Fruit fly (Drosophila melanogaster) whole organism, adult: ENCODE measurements around the gene scramb2.

Experiments used
- CG12768 ChIP-seq: fragments of 200-800 bp; sonication (Bioruptor generic); optimal IDR thresholded peaks from 2 replicates; lab custom pipeline; 2017; ENCODE audit warnings: missing biosample characterization, missing genetic modification characterization, mild to moderate bottlenecking, moderate library complexity, missing genetic modification reagents
- CG1620 ChIP-seq: fragments of 200-800 bp; sonication (Bioruptor generic); optimal IDR thresholded peaks from 2 replicates; lab custom pipeline; 2016; ENCODE audit warnings: missing biosample characterization, missing genetic modification characterization
- CG7045 ChIP-seq: fragments of 200-800 bp; sonication (Bioruptor generic); optimal IDR thresholded peaks from 2 replicates; lab custom pipeline; 2017; ENCODE audit warnings: missing biosample characterization, mild to moderate bottlenecking, missing genetic modification characterization
- Clk ChIP-seq: fragments of 200-800 bp; sonication (Bioruptor generic); optimal IDR thresholded peaks from 2 replicates; lab custom pipeline; 2017; ENCODE audit warnings: missing biosample characterization, missing genetic modification characterization
- bab1 ChIP-seq: fragments of 200-800 bp; sonication (Bioruptor generic); optimal IDR thresholded peaks from 3 replicates; lab custom pipeline; 2019; ENCODE audit warnings: missing biosample characterization, mild to moderate bottlenecking, missing genetic modification characterization, moderate library complexity
- cic ChIP-seq: fragments of 200-800 bp; sonication (Bioruptor generic); optimal IDR thresholded peaks from 2 replicates; lab custom pipeline; 2017; ENCODE audit warnings: missing biosample characterization, mild to moderate bottlenecking, missing genetic modification characterization, moderate library complexity
- cnc ChIP-seq, 2 experiments: fragments of >200 bp; optimal IDR thresholded peaks; 2 replicates each; lab custom pipeline; 2017
- pad ChIP-seq: fragments of 200-800 bp; sonication (Bioruptor generic); optimal IDR thresholded peaks from 3 replicates; lab custom pipeline; 2017; ENCODE audit warnings: missing biosample characterization, missing genetic modification characterization, mild to moderate bottlenecking, moderate library complexity, missing genetic modification reagents
- tj ChIP-seq: fragments of 200-800 bp; sonication (Bioruptor generic); optimal IDR thresholded peaks from 3 replicates; lab custom pipeline; 2017; ENCODE audit warnings: missing biosample characterization, mild to moderate bottlenecking, missing genetic modification characterization, moderate library complexity
- toe ChIP-seq: fragments of 200-800 bp; sonication (Bioruptor generic); optimal IDR thresholded peaks from 2 replicates; lab custom pipeline; 2016; ENCODE audit warnings: missing biosample characterization, missing genetic modification characterization

- no peak for TF ChIP-seq tj
- TF ChIP-seq pad (GFP tag; lab: Kevin White, UChicago), result no peak
- no peak for TF ChIP-seq bab1 (GFP tag; lab: Kevin White, UChicago)
- TF ChIP-seq toe, result no peak
- TF ChIP-seq CG1620 (GFP tag; lab: Kevin White, UChicago), result no peak
- TF ChIP-seq Clk (GFP tag; lab: Kevin White, UChicago), result no peak
- TF ChIP-seq cic (GFP tag; lab: Kevin White, UChicago), result no peak
- TF ChIP-seq CG7045 (GFP tag; lab: Kevin White, UChicago), result no peak
- no peak for TF ChIP-seq cnc (optimal IDR thresholded peaks at IDR 0.05; lab: Kevin White, UChicago)
- no peak for TF ChIP-seq CG12768 (GFP tag; lab: Kevin White, UChicago)
Measured at dm6 chr3L:3054099-3054498, 7.5 kb upstream of the scramb2 start.
